Fruit fly (Drosophila melanogaster): ENCODE data around the gene Rtnl1.

DNA sequence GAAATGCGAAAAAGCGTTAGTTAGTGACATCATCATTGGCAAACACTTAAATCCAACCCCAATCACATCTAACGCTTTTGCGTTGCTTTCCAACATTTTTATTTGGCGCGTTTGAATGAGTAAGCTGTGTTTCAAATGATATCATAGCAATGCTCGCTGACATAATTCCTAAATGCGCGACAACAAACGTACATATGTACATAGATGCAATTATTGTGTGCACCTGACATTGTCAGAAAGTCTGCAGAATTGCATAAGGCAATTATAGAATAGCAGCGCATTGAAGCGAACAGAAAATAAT lies 11.3 kb downstream of the Rtnl1 start:
- TF ChIP-seq pan (optimal IDR thresholded peaks at IDR 0.05) (no peak), CG8478 (optimal IDR thresholded peaks at IDR 0.05) (no peak), usp (GFP tag; optimal IDR thresholded peaks at IDR 0.05) (no peak), psq (optimal IDR thresholded peaks at IDR 0.05) (no peak), Dll (optimal IDR thresholded peaks at IDR 0.05) (no peak), EcR (GFP tag; optimal IDR thresholded peaks at IDR 0.05) (no peak)
